Worm (Caenorhabditis elegans) whole organism, late embryonic: Measurements from ENCODE around the gene col-3.

ENCODE experiments used
- K02D7.2 ChIP-seq: sonication (generic microtip); optimal IDR thresholded peaks from 2 replicates; lab custom pipeline; 2017; ENCODE audit warnings: mild to moderate bottlenecking, missing genetic modification characterization, missing compliant biosample characterization
- T23F11.4 ChIP-seq: fragments of 200-800 bp; sonication (Bioruptor generic); optimal IDR thresholded peaks from 2 replicates; lab custom pipeline; 2018; ENCODE audit warnings: mild to moderate bottlenecking, missing genetic modification characterization, missing compliant biosample characterization
- Y22D7AL.16 ChIP-seq: sonication (generic microtip); optimal IDR thresholded peaks from 2 replicates; lab custom pipeline; 2016; ENCODE audit warnings: missing genetic modification characterization, missing compliant biosample characterization
- ama-1 ChIP-seq: fragments of 150-350 bp; optimal IDR thresholded peaks from 2 replicates; lab custom pipeline; 2014
- ceh-18 ChIP-seq: sonication (generic microtip); optimal IDR thresholded peaks from 2 replicates; lab custom pipeline; 2016; ENCODE audit warnings: missing genetic modification characterization, missing compliant biosample characterization
- ceh-19 ChIP-seq: fragments of 200-800 bp; sonication (Bioruptor generic); optimal IDR thresholded peaks from 2 replicates; lab custom pipeline; 2018; ENCODE audit warnings: mild to moderate bottlenecking, missing genetic modification characterization, missing compliant biosample characterization
- ceh-2 ChIP-seq: sonication (generic microtip); optimal IDR thresholded peaks from 2 replicates; lab custom pipeline; 2016; ENCODE audit warnings: missing genotype, missing genetic modification characterization, missing compliant biosample characterization
- ceh-22 ChIP-seq: sonication (generic microtip); optimal IDR thresholded peaks from 2 replicates; lab custom pipeline; 2017; ENCODE audit warnings: missing biosample characterization, missing genetic modification characterization
- ceh-30 ChIP-seq: fragments of 150-350 bp; optimal IDR thresholded peaks from 2 replicates; lab custom pipeline; 2014; ENCODE audit warnings: missing biosample characterization, missing genetic modification characterization
- ceh-31 ChIP-seq: sonication (generic microtip); optimal IDR thresholded peaks from 2 replicates; lab custom pipeline; 2016; ENCODE audit warnings: missing genetic modification characterization, missing compliant biosample characterization
- ceh-34 ChIP-seq: sonication (generic microtip); optimal IDR thresholded peaks from 2 replicates; lab custom pipeline; 2016; ENCODE audit warnings: mild to moderate bottlenecking, missing genetic modification characterization, missing compliant biosample characterization
- ceh-48 ChIP-seq: sonication (generic microtip); optimal IDR thresholded peaks from 2 replicates; lab custom pipeline; 2016; ENCODE audit warnings: missing genetic modification characterization, inconsistent platforms, missing compliant biosample characterization
- ceh-6 ChIP-seq: fragments of 200-800 bp; sonication (Bioruptor generic); optimal IDR thresholded peaks from 2 replicates; lab custom pipeline; 2018; ENCODE audit warnings: mild to moderate bottlenecking, missing genetic modification characterization, missing compliant biosample characterization
- ceh-9 ChIP-seq: sonication (generic microtip); optimal IDR thresholded peaks from 2 replicates; lab custom pipeline; 2016; ENCODE audit warnings: mild to moderate bottlenecking, missing genetic modification characterization, inconsistent platforms, missing compliant biosample characterization
- dmd-4 ChIP-seq: sonication (generic microtip); optimal IDR thresholded peaks from 2 replicates; lab custom pipeline; 2016; ENCODE audit warnings: borderline replicate concordance, missing genetic modification characterization, missing compliant biosample characterization
- dve-1 ChIP-seq: sonication (generic microtip); optimal IDR thresholded peaks from 2 replicates; lab custom pipeline; 2017; ENCODE audit warnings: antibody characterized with exemption, mild to moderate bottlenecking, missing genetic modification characterization, missing compliant biosample characterization
- elt-2 ChIP-seq: sonication (generic microtip); optimal IDR thresholded peaks from 2 replicates; lab custom pipeline; 2016; ENCODE audit warnings: missing genetic modification reagents, missing genetic modification characterization, missing compliant biosample characterization
- elt-4 ChIP-seq: sonication (generic microtip); optimal IDR thresholded peaks from 2 replicates; lab custom pipeline; 2016; ENCODE audit warnings: missing genetic modification characterization, missing compliant biosample characterization
- ets-4 ChIP-seq: sonication (generic microtip); optimal IDR thresholded peaks from 2 replicates; lab custom pipeline; 2016; ENCODE audit warnings: missing genetic modification characterization, missing compliant biosample characterization
- fax-1 ChIP-seq: sonication (generic microtip); optimal IDR thresholded peaks from 2 replicates; lab custom pipeline; 2016; ENCODE audit warnings: missing genotype, missing genetic modification characterization, missing compliant biosample characterization
- fkh-6 ChIP-seq: sonication (generic microtip); optimal IDR thresholded peaks from 2 replicates; lab custom pipeline; 2016; ENCODE audit warnings: missing genetic modification characterization, missing compliant biosample characterization
- hlh-15 ChIP-seq: sonication (generic microtip); optimal IDR thresholded peaks from 2 replicates; lab custom pipeline; 2016; ENCODE audit warnings: missing genetic modification characterization, missing compliant biosample characterization
- hlh-6 ChIP-seq: sonication (generic microtip); optimal IDR thresholded peaks from 2 replicates; lab custom pipeline; 2016; ENCODE audit warnings: missing genotype, missing genetic modification characterization, missing compliant biosample characterization
- hlh-8 ChIP-seq: sonication (generic microtip); optimal IDR thresholded peaks from 2 replicates; lab custom pipeline; 2016; ENCODE audit warnings: missing genotype, missing genetic modification characterization, missing compliant biosample characterization
- lim-6 ChIP-seq: sonication (generic microtip); optimal IDR thresholded peaks from 2 replicates; lab custom pipeline; 2016; ENCODE audit warnings: missing genetic modification characterization, missing compliant biosample characterization
- madf-2 ChIP-seq: sonication (generic microtip); optimal IDR thresholded peaks from 2 replicates; lab custom pipeline; 2017; ENCODE audit warnings: missing genetic modification characterization, missing compliant biosample characterization
- mec-3 ChIP-seq: sonication (generic microtip); optimal IDR thresholded peaks from 2 replicates; lab custom pipeline; 2016; ENCODE audit warnings: borderline replicate concordance, missing genetic modification characterization, missing compliant biosample characterization
- nhr-11 ChIP-seq: fragments of 150-350 bp; optimal IDR thresholded peaks from 2 replicates; lab custom pipeline; 2014; ENCODE audit warnings: missing biosample characterization, missing genetic modification characterization
- nhr-232 ChIP-seq: sonication (generic microtip); optimal IDR thresholded peaks from 2 replicates; lab custom pipeline; 2016; ENCODE audit warnings: missing genetic modification characterization, missing compliant biosample characterization
- npax-4 ChIP-seq: sonication (generic microtip); optimal IDR thresholded peaks from 2 replicates; lab custom pipeline; 2016; ENCODE audit warnings: missing genetic modification characterization, missing compliant biosample characterization
- odd-2 ChIP-seq: sonication (generic microtip); optimal IDR thresholded peaks from 2 replicates; lab custom pipeline; 2017; ENCODE audit warnings: antibody characterized with exemption, mild to moderate bottlenecking, missing genetic modification characterization, missing compliant biosample characterization
- pat-9 ChIP-seq: fragments of 200-800 bp; sonication (Bioruptor generic); optimal IDR thresholded peaks from 2 replicates; lab custom pipeline; 2018; ENCODE audit warnings: mild to moderate bottlenecking, missing genetic modification characterization, moderate library complexity, missing compliant biosample characterization
- pax-1 ChIP-seq: fragments of 150-350 bp; optimal IDR thresholded peaks from 2 replicates; lab custom pipeline; 2014; ENCODE audit warnings: missing biosample characterization, missing genetic modification characterization
- pha-2 ChIP-seq: sonication (generic microtip); optimal IDR thresholded peaks from 2 replicates; lab custom pipeline; 2017; ENCODE audit warnings: mild to moderate bottlenecking, missing genetic modification characterization, missing compliant biosample characterization
- pqm-1 ChIP-seq: sonication (generic microtip); optimal IDR thresholded peaks from 2 replicates; lab custom pipeline; 2016; ENCODE audit warnings: missing genetic modification characterization, missing compliant biosample characterization
- pros-1 ChIP-seq: fragments of 150-350 bp; optimal IDR thresholded peaks from 2 replicates; lab custom pipeline; 2014; ENCODE audit warnings: missing biosample characterization, missing genetic modification reagents, missing genetic modification characterization
- rnt-1 ChIP-seq: sonication (generic microtip); optimal IDR thresholded peaks from 2 replicates; lab custom pipeline; 2016; ENCODE audit warnings: missing genetic modification characterization, missing compliant biosample characterization
- sdc-2 ChIP-seq: sonication (generic microtip); optimal IDR thresholded peaks from 2 replicates; lab custom pipeline; 2016; ENCODE audit warnings: missing genotype, missing genetic modification characterization, missing compliant biosample characterization
- sox-2 ChIP-seq: fragments of 200-800 bp; sonication (Bioruptor generic); IDR thresholded peaks from 2 replicates; pipeline ENCODE4 v1.3.6; 2022; ENCODE audit warnings: missing genetic modification reagents, missing genetic modification characterization, missing compliant biosample characterization
- sox-4 ChIP-seq: sonication (generic microtip); optimal IDR thresholded peaks from 2 replicates; lab custom pipeline; 2017; ENCODE audit warnings: mild to moderate bottlenecking, missing genetic modification characterization, inconsistent platforms, missing compliant biosample characterization
- syd-9 ChIP-seq: sonication (generic microtip); optimal IDR thresholded peaks from 2 replicates; lab custom pipeline; 2016; ENCODE audit warnings: mild to moderate bottlenecking, missing genetic modification characterization, moderate library complexity, missing compliant biosample characterization
- tbx-2 ChIP-seq: sonication (generic microtip); optimal IDR thresholded peaks from 2 replicates; lab custom pipeline; 2016; ENCODE audit warnings: missing genetic modification characterization, missing compliant biosample characterization
- tbx-7 ChIP-seq: sonication (generic microtip); optimal IDR thresholded peaks from 2 replicates; lab custom pipeline; 2016; ENCODE audit warnings: missing genotype, missing genetic modification characterization, missing compliant biosample characterization
- unc-42 ChIP-seq: sonication (generic microtip); optimal IDR thresholded peaks from 2 replicates; lab custom pipeline; 2016; ENCODE audit warnings: missing genotype, missing genetic modification characterization, missing compliant biosample characterization
- zip-5 ChIP-seq: sonication (generic microtip); optimal IDR thresholded peaks from 2 replicates; lab custom pipeline; 2016; ENCODE audit warnings: missing genetic modification characterization, missing compliant biosample characterization
- ztf-16 ChIP-seq: sonication (generic microtip); optimal IDR thresholded peaks from 2 replicates; lab custom pipeline; 2017; ENCODE audit warnings: missing genetic modification characterization, missing compliant biosample characterization

Gene col-3

ce11 chrIV:8782172-8782571 is 42.4 kb upstream of the col-3 start (continued):
- no peak for TF ChIP-seq elt-4
- peak; percentile 74 for TF ChIP-seq ceh-34 (tag; lab: Kevin White, UChicago)
- peak; percentile 32 for TF ChIP-seq ceh-30 (tag; lab: Kevin White, UChicago)
- TF ChIP-seq dmd-4 (tag; lab: Kevin White, UChicago) = no peak
- TF ChIP-seq hlh-8 (tag; lab: Kevin White, UChicago) = peak; percentile 68
- TF ChIP-seq nhr-232 (tag; lab: Kevin White, UChicago) = no peak
- TF ChIP-seq ceh-19 (GFP tag; lab: Kevin White, UChicago) = no peak
- TF ChIP-seq T23F11.4 = peak; percentile 2
- TF ChIP-seq nhr-11 (tag; lab: Kevin White, UChicago) = no peak
- peak; percentile 31 for TF ChIP-seq pax-1 (tag; lab: Kevin White, UChicago)
- peak; percentile 81 for TF ChIP-seq pros-1 (tag; lab: Kevin White, UChicago)
- peak; percentile 82 for TF ChIP-seq sox-2 (GFP tag; lab: Robert Waterston, UW)
- peak; percentile 19 for TF ChIP-seq ztf-16 (tag; lab: Kevin White, UChicago)
- TF ChIP-seq ceh-22 (tag; lab: Kevin White, UChicago) = peak; percentile 73
- no peak for TF ChIP-seq tbx-7
- no peak for TF ChIP-seq K02D7.2 (tag; lab: Kevin White, UChicago)
- no peak for TF ChIP-seq hlh-6 (tag; lab: Kevin White, UChicago)
- no peak for TF ChIP-seq ceh-48 (tag; lab: Kevin White, UChicago)
- no peak for TF ChIP-seq fkh-6 (tag; lab: Kevin White, UChicago)
- TF ChIP-seq ceh-31 (tag; lab: Kevin White, UChicago) = peak; percentile 94
- TF ChIP-seq ama-1 (lab: Kevin White, UChicago) = no peak
- TF ChIP-seq sox-4 = no peak
- TF ChIP-seq ceh-2 (tag; lab: Kevin White, UChicago) = peak; percentile 75
- no peak for TF ChIP-seq pha-2
- peak; percentile 81 for TF ChIP-seq ceh-18 (tag; lab: Kevin White, UChicago)
- no peak for TF ChIP-seq hlh-15
- TF ChIP-seq madf-2 (tag; lab: Kevin White, UChicago) = peak; percentile 0
- TF ChIP-seq sdc-2 (tag; lab: Kevin White, UChicago) = peak; percentile 40
- TF ChIP-seq lim-6 (tag; lab: Kevin White, UChicago) = peak; percentile 12
- peak; percentile 79 for TF ChIP-seq rnt-1 (tag; lab: Kevin White, UChicago)
- no peak for TF ChIP-seq Y22D7AL.16 (tag; lab: Kevin White, UChicago)
- peak; percentile 90 for TF ChIP-seq tbx-2 (tag; lab: Kevin White, UChicago)
- peak; percentile 66 for TF ChIP-seq dve-1 (tag; lab: Kevin White, UChicago)
- no peak for TF ChIP-seq pqm-1 (tag; lab: Kevin White, UChicago)
- TF ChIP-seq ceh-9 (tag; lab: Kevin White, UChicago) = no peak
- TF ChIP-seq npax-4 (tag; lab: Kevin White, UChicago) = no peak
- TF ChIP-seq fax-1 = peak; percentile 27
- no peak for TF ChIP-seq mec-3 (tag; lab: Kevin White, UChicago)
- TF ChIP-seq odd-2 (tag; lab: Kevin White, UChicago) = no peak
- TF ChIP-seq zip-5 (tag; lab: Kevin White, UChicago) = no peak
- TF ChIP-seq ceh-6 = peak; percentile 35
- TF ChIP-seq ets-4 (tag; lab: Kevin White, UChicago) = peak; percentile 38
- TF ChIP-seq pat-9 (tag; lab: Kevin White, UChicago) = no peak
- peak; percentile 59 for TF ChIP-seq unc-42 (tag; lab: Kevin White, UChicago)
- TF ChIP-seq, all 69 proteins: peak for 33

ce11 chrIV:8784855-8785327 is 39.7 kb upstream of the col-3 start, which contains the start of gene C33D9.13:
TSS of gene C33D9.13 (minus strand) at chrIV:8785277.
- no peak for TF ChIP-seq pat-9 (tag; lab: Kevin White, UChicago)
- TF ChIP-seq syd-9 (tag; lab: Kevin White, UChicago) = no peak
- no peak for TF ChIP-seq hlh-8 (tag; lab: Kevin White, UChicago)
- TF ChIP-seq pros-1 (tag; lab: Kevin White, UChicago) = no peak
- no peak for TF ChIP-seq elt-2 (tag; lab: Kevin White, UChicago)
- peak; percentile 33 for TF ChIP-seq ceh-48 (tag; lab: Kevin White, UChicago)
